Fruit fly (Drosophila melanogaster): ENCODE results near the gene CG42724.
A peak's percentile ranks its signal among the peaks of the same experiment; 100 is the strongest.

Gene CG42724

DNA sequence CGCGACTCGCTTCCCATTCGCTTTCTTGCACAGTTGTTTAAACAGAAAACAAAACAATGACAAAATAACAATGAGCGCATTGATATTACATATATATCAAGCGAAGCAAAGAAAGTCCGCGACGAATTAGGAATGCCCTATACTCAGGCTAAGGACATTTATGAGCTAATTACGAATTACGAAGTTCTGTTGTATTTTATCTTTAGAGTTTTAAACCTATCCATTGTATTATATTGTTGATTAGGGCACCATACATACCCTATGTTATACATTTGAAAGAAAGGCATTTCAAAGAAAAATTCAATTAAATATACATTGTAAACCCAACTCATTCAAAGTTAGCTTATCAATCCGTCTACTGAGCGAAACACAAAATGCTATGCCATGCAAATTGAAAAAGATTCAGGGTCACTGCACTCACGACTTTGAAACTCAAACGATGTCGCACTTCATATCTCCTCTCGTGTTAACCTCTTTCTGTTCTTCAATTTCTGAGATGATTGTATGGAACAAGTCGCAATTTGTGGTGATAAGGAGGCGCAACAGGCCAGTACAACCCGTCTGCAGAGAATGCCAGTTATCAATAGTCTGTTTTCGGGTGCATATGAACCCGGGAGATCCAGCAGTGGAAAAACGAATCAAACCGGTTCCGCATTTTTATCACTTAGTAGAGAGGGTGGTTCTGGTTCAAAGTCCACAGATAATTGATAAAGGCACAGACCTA, 27.6 kb upstream of the CG42724 start (continued):
- TF ChIP-seq CG4318 (GFP tag; optimal IDR thresholded peaks at IDR 0.05) = peak; percentile 11
- TF ChIP-seq Ets21C (GFP tag; optimal IDR thresholded peaks at IDR 0.05) = peak; percentile 70
- TF ChIP-seq CG7368 (GFP tag; optimal IDR thresholded peaks at IDR 0.05) = peak; percentile 35
- peak; percentile 10 for TF ChIP-seq CG8319 (GFP tag; optimal IDR thresholded peaks at IDR 0.05)
- peak; percentile 55 for TF ChIP-seq CG32006 (GFP tag; optimal IDR thresholded peaks at IDR 0.05)
- TF ChIP-seq Eip75B (GFP tag; optimal IDR thresholded peaks at IDR 0.05) = peak; percentile 73
- peak; percentile 80 for TF ChIP-seq Sox102F (GFP tag; optimal IDR thresholded peaks at IDR 0.05)
- TF ChIP-seq Blimp-1 (GFP tag; optimal IDR thresholded peaks at IDR 0.05) = peak; percentile 27
- TF ChIP-seq CG1621 (tag; optimal IDR thresholded peaks at IDR 0.05) = no peak

DNA sequence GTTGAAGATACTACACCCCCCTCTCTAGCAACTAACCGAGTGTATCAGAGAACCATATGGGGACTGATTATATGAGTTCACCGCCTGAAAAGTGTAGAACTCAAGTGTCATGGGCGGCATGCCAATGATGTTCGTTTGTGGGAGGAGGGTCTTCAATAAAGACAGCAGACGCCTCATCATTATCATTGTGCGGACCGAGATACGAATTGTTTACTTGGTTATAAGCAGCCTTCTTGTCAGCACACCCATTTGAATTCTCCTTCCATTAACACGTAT, 26.1 kb upstream of the CG42724 start:
- no peak for TF ChIP-seq CG6276 (GFP tag; optimal IDR thresholded peaks at IDR 0.05)
- TF ChIP-seq CG31627 (GFP tag; optimal IDR thresholded peaks at IDR 0.05) = no peak
- no peak for TF ChIP-seq fkh (GFP tag; optimal IDR thresholded peaks at IDR 0.05)
- no peak for TF ChIP-seq achi (GFP tag; optimal IDR thresholded peaks at IDR 0.05)
- no peak for TF ChIP-seq CG3032 (tag; optimal IDR thresholded peaks at IDR 0.05)
- TF ChIP-seq CG6854 (GFP tag; optimal IDR thresholded peaks at IDR 0.05) = no peak
- TF ChIP-seq Lpt (GFP tag; optimal IDR thresholded peaks at IDR 0.05) = no peak
- TF ChIP-seq svp (GFP tag) = no peak
- no peak for TF ChIP-seq Met (GFP tag; optimal IDR thresholded peaks at IDR 0.05)
- no peak for TF ChIP-seq eg (GFP tag; IDR thresholded peaks at IDR 0.05)
- no peak for TF ChIP-seq Sox15 (GFP tag; optimal IDR thresholded peaks at IDR 0.05)
- no peak for TF ChIP-seq CG8632 (GFP tag; optimal IDR thresholded peaks at IDR 0.05)
- no peak for TF ChIP-seq Hr39 (GFP tag; optimal IDR thresholded peaks at IDR 0.05)
- TF ChIP-seq pdm3 (GFP tag; optimal IDR thresholded peaks at IDR 0.05) = no peak
- TF ChIP-seq CG10669 (GFP tag; optimal IDR thresholded peaks at IDR 0.05) = no peak
- no peak for TF ChIP-seq CG6808 (GFP tag; optimal IDR thresholded peaks at IDR 0.05)
- no peak for TF ChIP-seq topi (GFP tag; optimal IDR thresholded peaks at IDR 0.05)
- TF ChIP-seq OdsH (GFP tag; optimal IDR thresholded peaks at IDR 0.05) = no peak
- no peak for TF ChIP-seq net (GFP tag; optimal IDR thresholded peaks at IDR 0.05)

DNA sequence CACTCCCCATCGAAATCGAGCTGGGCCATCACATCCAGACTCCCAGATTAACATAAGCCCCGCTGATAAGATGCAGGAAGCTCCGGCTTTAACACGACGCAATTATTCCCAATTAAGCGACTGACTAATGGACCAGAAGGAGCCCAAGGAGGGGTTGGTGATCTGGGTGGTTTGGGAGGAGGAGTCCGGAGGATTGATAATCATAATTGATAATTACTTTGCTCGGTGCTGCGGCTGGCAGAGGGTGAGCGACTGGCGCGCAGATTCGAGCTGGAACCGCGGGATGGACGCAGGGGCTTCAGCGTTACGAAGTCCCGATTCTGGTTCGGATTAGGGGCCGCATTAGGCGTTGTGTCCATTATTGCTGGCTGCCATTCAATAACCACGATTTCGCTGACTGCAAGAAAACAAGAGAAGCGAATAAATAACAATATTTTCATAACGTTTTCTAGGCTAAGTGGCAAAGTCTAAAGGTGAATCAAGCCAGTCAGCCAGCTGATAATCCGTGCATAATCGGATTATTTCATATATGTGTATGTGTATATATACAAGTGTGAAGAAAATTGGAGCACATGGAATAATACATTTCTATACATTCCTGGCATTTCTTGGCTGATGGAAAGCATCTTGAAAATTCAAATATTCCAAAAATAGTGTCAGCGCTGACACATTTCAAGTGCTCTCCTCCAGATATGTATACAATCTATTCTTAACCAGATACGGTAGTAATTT, 25.6 kb upstream of the CG42724 start:
- TF ChIP-seq svp (GFP tag) = peak; percentile 97
- no peak for TF ChIP-seq vri (GFP tag; optimal IDR thresholded peaks at IDR 0.05)
- TF ChIP-seq fd85E (GFP tag; optimal IDR thresholded peaks at IDR 0.05) = no peak
- TF ChIP-seq Eip75B (GFP tag; optimal IDR thresholded peaks at IDR 0.05) = no peak
- TF ChIP-seq Eip78C (GFP tag) = peak; percentile 8
- no peak for TF ChIP-seq Gug (GFP tag; IDR thresholded peaks at IDR 0.05)
- peak in 1 of 2 experiments; percentile 48 for TF ChIP-seq ss (GFP tag; optimal IDR thresholded peaks at IDR 0.05)
- peak; percentile 9 for TF ChIP-seq CG6808 (GFP tag; optimal IDR thresholded peaks at IDR 0.05)
- no peak for TF ChIP-seq CG8632 (GFP tag; optimal IDR thresholded peaks at IDR 0.05)
- no peak for TF ChIP-seq achi (GFP tag; optimal IDR thresholded peaks at IDR 0.05)
- TF ChIP-seq CG34406 (GFP tag; optimal IDR thresholded peaks at IDR 0.05) = no peak

DNA sequence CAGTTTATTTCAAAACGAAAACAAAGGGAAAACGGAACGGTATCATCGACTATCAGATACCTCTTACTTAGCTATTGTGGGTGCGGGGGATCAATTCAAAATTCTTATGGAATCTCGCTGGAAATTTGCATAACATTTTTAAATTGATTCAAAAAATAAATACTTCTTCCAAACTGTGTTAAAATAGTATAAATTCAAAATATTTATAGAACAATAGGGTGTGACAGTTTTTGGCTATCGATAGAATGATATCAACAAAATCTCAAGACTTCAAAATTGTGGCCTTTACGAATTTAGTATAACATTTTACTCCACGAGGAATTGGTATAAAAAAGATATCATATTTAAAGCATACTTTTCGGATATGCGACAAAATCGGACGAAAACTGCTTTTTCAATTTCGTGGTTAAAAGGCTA, 20.3 kb upstream of the CG42724 start:
- TF ChIP-seq dsx (GFP tag; optimal IDR thresholded peaks at IDR 0.05; ENCODE audit: poor library complexity, severe bottlenecking) = no peak
- no peak for TF ChIP-seq CG3032 (tag; optimal IDR thresholded peaks at IDR 0.05)
- no peak for TF ChIP-seq CG11294 (GFP tag; IDR thresholded peaks at IDR 0.05)
- TF ChIP-seq CG15336 (GFP tag; IDR thresholded peaks at IDR 0.05) = no peak
- TF ChIP-seq Ets21C (GFP tag; optimal IDR thresholded peaks at IDR 0.05) = no peak
- no peak for TF ChIP-seq Lpt (GFP tag; optimal IDR thresholded peaks at IDR 0.05)
- TF ChIP-seq Met (GFP tag; optimal IDR thresholded peaks at IDR 0.05) = no peak
- no peak for TF ChIP-seq fkh (GFP tag; optimal IDR thresholded peaks at IDR 0.05)
- peak; percentile 39 for TF ChIP-seq Eip78C (GFP tag)
- peak; percentile 7 for TF ChIP-seq Eip93F (GFP tag; optimal IDR thresholded peaks at IDR 0.05)
- no peak for TF ChIP-seq Blimp-1 (GFP tag; optimal IDR thresholded peaks at IDR 0.05)
- TF ChIP-seq Sox102F (GFP tag; optimal IDR thresholded peaks at IDR 0.05) = no peak
